Fruit fly (Drosophila melanogaster): ENCODE data around the gene Tango1.

Tango1 gene

dm6 chr2L:6683992-6684882, 35.0 kb downstream of the Tango1 start, which contains the start of gene Nhe3:
Gene Nhe3 (minus strand): TSS chr2L:6684364.
- TF ChIP-seq fkh (GFP tag; optimal IDR thresholded peaks at IDR 0.05) (peak; percentile 45), Lpt (GFP tag; optimal IDR thresholded peaks at IDR 0.05) (no peak), CG8119 (GFP tag; IDR thresholded peaks at IDR 0.05) (no peak; the same call in 2 of the 3 replicates), CG6808 (GFP tag; optimal IDR thresholded peaks at IDR 0.05) (no peak), Sox102F (GFP tag; optimal IDR thresholded peaks at IDR 0.05) (no peak), Hr4 (GFP tag; optimal IDR thresholded peaks at IDR 0.05) (peak; percentile 80), Sox15 (GFP tag; optimal IDR thresholded peaks at IDR 0.05) (peak; percentile 71), CG16779 (tag; optimal IDR thresholded peaks at IDR 0.05) (no peak), ss (GFP tag; optimal IDR thresholded peaks at IDR 0.05) (no peak), CG10631 (GFP tag; optimal IDR thresholded peaks at IDR 0.05) (no peak), Hr39 (GFP tag; optimal IDR thresholded peaks at IDR 0.05) (peak; percentile 86), achi (GFP tag; optimal IDR thresholded peaks at IDR 0.05) (no peak), CG6792 (GFP tag; optimal IDR thresholded peaks at IDR 0.05) (peak; percentile 79), Sox14 (GFP tag; optimal IDR thresholded peaks at IDR 0.05) (peak; percentile 84), Blimp-1 (GFP tag; optimal IDR thresholded peaks at IDR 0.05) (peak; percentile 42), CG8319 (GFP tag; optimal IDR thresholded peaks at IDR 0.05) (peak; percentile 70), Gug (GFP tag; IDR thresholded peaks at IDR 0.05) (peak; percentile 40), CG7368 (GFP tag; optimal IDR thresholded peaks at IDR 0.05) (no peak), Ets96B (tag; optimal IDR thresholded peaks at IDR 0.05) (no peak), Met (GFP tag; optimal IDR thresholded peaks at IDR 0.05) (peak; percentile 27), CG10669 (GFP tag; optimal IDR thresholded peaks at IDR 0.05) (no peak), Eip93F (GFP tag; optimal IDR thresholded peaks at IDR 0.05) (peak; percentile 25), cyc (GFP tag; optimal IDR thresholded peaks at IDR 0.05) (peak; percentile 82), CG31627 (GFP tag; optimal IDR thresholded peaks at IDR 0.05) (peak; percentile 85), salr (GFP tag; optimal IDR thresholded peaks at IDR 0.05) (peak in 1 of 2 experiments; percentile 29), vri (GFP tag; optimal IDR thresholded peaks at IDR 0.05) (peak; percentile 63), CG11762 (GFP tag; optimal IDR thresholded peaks at IDR 0.05; ENCODE audit: insufficient read depth) (no peak), CG6163 (GFP tag; IDR thresholded peaks at IDR 0.05) (peak; percentile 80; the same call in 2 of the 3 replicates), CG11294 (GFP tag; IDR thresholded peaks at IDR 0.05) (peak; percentile 62; the same call in 1 of the 2 replicates), fd59A (GFP tag; optimal IDR thresholded peaks at IDR 0.05) (peak; percentile 27), lz (GFP tag; optimal IDR thresholded peaks at IDR 0.05) (peak; percentile 90), CG32006 (GFP tag; optimal IDR thresholded peaks at IDR 0.05) (no peak), CG8632 (GFP tag; optimal IDR thresholded peaks at IDR 0.05) (peak; percentile 73), CG6276 (GFP tag; optimal IDR thresholded peaks at IDR 0.05) (no peak), CG34406 (GFP tag; optimal IDR thresholded peaks at IDR 0.05) (peak; percentile 81), CG4318 (GFP tag; optimal IDR thresholded peaks at IDR 0.05) (no peak), svp (GFP tag) (peak; percentile 87), CG11902 (GFP tag; optimal IDR thresholded peaks at IDR 0.05) (peak; percentile 94), OdsH (GFP tag; optimal IDR thresholded peaks at IDR 0.05) (no peak), acj6 (GFP tag; optimal IDR thresholded peaks at IDR 0.05) (peak; percentile 82), CG6854 (GFP tag; optimal IDR thresholded peaks at IDR 0.05) (peak; percentile 9), Smox (GFP tag; optimal IDR thresholded peaks at IDR 0.05) (no peak), CG3032 (tag; optimal IDR thresholded peaks at IDR 0.05) (peak; percentile 71), eg (GFP tag; IDR thresholded peaks at IDR 0.05) (peak; percentile 80), Eip78C (GFP tag) (peak; percentile 94), esn (GFP tag; optimal IDR thresholded peaks at IDR 0.05) (peak; percentile 89), CG1621 (tag; optimal IDR thresholded peaks at IDR 0.05) (peak; percentile 85), CG3919 (GFP tag; optimal IDR thresholded peaks at IDR 0.05) (no peak), Hr38 (GFP tag; optimal IDR thresholded peaks at IDR 0.05) (no peak), pdm3 (GFP tag; optimal IDR thresholded peaks at IDR 0.05) (peak; percentile 32)
